Worm (Caenorhabditis elegans) whole organism, young adult: ENCODE results near the gene T10D4.6.

Experiments used
- F33H1.4 ChIP-seq: fragments of 200-800 bp; sonication (Bioruptor generic); IDR thresholded peaks from 2 replicates; pipeline ENCODE4 v1.3.6; 2022; ENCODE audit warnings: missing genetic modification reagents, missing genetic modification characterization, missing compliant biosample characterization
- F49E8.2 ChIP-seq: sonication (generic microtip); optimal IDR thresholded peaks from 3 replicates; lab custom pipeline; 2017; ENCODE audit warnings: missing genetic modification characterization, mild to moderate bottlenecking, missing compliant biosample characterization, antibody characterized with exemption, moderate library complexity; ENCODE audit not compliant: insufficient read depth
- T07F8.4 ChIP-seq: sonication (generic microtip); optimal IDR thresholded peaks from 2 replicates; lab custom pipeline; 2016; ENCODE audit warnings: mild to moderate bottlenecking, missing genetic modification characterization, moderate library complexity, missing compliant biosample characterization
- Y53F4B.3 ChIP-seq: fragments of 200-800 bp; sonication (Bioruptor generic); IDR thresholded peaks from 2 replicates; pipeline ENCODE4 v1.3.6; 2022; ENCODE audit warnings: missing genetic modification reagents, missing genetic modification characterization, missing compliant biosample characterization
- ZK185.1 ChIP-seq: sonication (generic microtip); optimal IDR thresholded peaks from 2 replicates; lab custom pipeline; 2016; ENCODE audit warnings: mild to moderate bottlenecking, missing genetic modification characterization, missing compliant biosample characterization; ENCODE audit not compliant: poor library complexity, severe bottlenecking
- akir-1 ChIP-seq: fragments of 200-800 bp; sonication (Bioruptor generic); optimal IDR thresholded peaks from 2 replicates; lab custom pipeline; 2018; ENCODE audit warnings: mild to moderate bottlenecking, missing genetic modification characterization, moderate library complexity, missing compliant biosample characterization
- atf-7 ChIP-seq: sonication (generic microtip); optimal IDR thresholded peaks from 2 replicates; lab custom pipeline; 2017; ENCODE audit warnings: mild to moderate bottlenecking, missing genetic modification characterization, missing compliant biosample characterization
- cebp-1 ChIP-seq, 2 experiments: fragments of 200-800 bp in 1 of 2; sonication (Bioruptor generic) in 1 of 2; sonication (generic microtip) in 1 of 2; IDR thresholded peaks in 1 of 2; optimal IDR thresholded peaks in 1 of 2; 2 replicates each; pipeline versions ENCODE4 v1.3.6 to Lab custom; 2017 to 2022; ENCODE audit warnings: missing compliant biosample characterization in 2 of 2, missing genetic modification characterization in 2 of 2, mild to moderate bottlenecking in 1 of 2, missing genetic modification reagents in 1 of 2, moderate library complexity in 1 of 2
- cebp-2 ChIP-seq: fragments of 200-800 bp; sonication (Bioruptor generic); IDR thresholded peaks from 2 replicates; pipeline ENCODE4 v1.3.6; 2022; ENCODE audit warnings: missing genetic modification characterization, missing compliant biosample characterization
- ceh-58 ChIP-seq: fragments of 200-800 bp; sonication (Bioruptor generic); IDR thresholded peaks from 2 replicates; pipeline ENCODE4 v1.3.6; 2022; ENCODE audit warnings: missing genetic modification characterization, missing compliant biosample characterization
- ceh-91 ChIP-seq: fragments of 200-800 bp; sonication (Bioruptor generic); IDR thresholded peaks from 2 replicates; pipeline ENCODE4 v1.3.6; 2022; ENCODE audit warnings: missing genetic modification reagents, missing genetic modification characterization, missing compliant biosample characterization
- chd-7 ChIP-seq: sonication (generic microtip); optimal IDR thresholded peaks from 2 replicates; lab custom pipeline; 2016; ENCODE audit warnings: mild to moderate bottlenecking, missing genetic modification characterization, moderate library complexity, missing compliant biosample characterization
- dox-1 ChIP-seq: fragments of 200-800 bp; sonication (Bioruptor generic); IDR thresholded peaks from 2 replicates; pipeline ENCODE4 v1.3.6; 2022; ENCODE audit warnings: missing genetic modification reagents, missing genetic modification characterization, missing compliant biosample characterization
- dpff-1 ChIP-seq: sonication (generic microtip); optimal IDR thresholded peaks from 2 replicates; lab custom pipeline; 2017; ENCODE audit warnings: mild to moderate bottlenecking, missing genetic modification characterization, missing compliant biosample characterization
- egrh-3 ChIP-seq: fragments of 200-800 bp; sonication (Bioruptor generic); IDR thresholded peaks from 2 replicates; pipeline ENCODE4 v1.3.6; 2022; ENCODE audit warnings: missing genetic modification reagents, missing genetic modification characterization, missing compliant biosample characterization
- gei-17 ChIP-seq: fragments of 200-800 bp; sonication (Bioruptor generic); optimal IDR thresholded peaks from 2 replicates; lab custom pipeline; 2018; ENCODE audit warnings: mild to moderate bottlenecking, missing genetic modification characterization, missing compliant biosample characterization
- hmg-1.2 ChIP-seq: fragments of 200-800 bp; sonication (Bioruptor generic); IDR thresholded peaks from 2 replicates; pipeline ENCODE4 v1.3.6; 2022; ENCODE audit warnings: missing genetic modification reagents, missing genetic modification characterization, missing compliant biosample characterization
- hrde-1 ChIP-seq: sonication (generic microtip); optimal IDR thresholded peaks from 2 replicates; lab custom pipeline; 2016; ENCODE audit warnings: missing genetic modification characterization, mild to moderate bottlenecking, missing compliant biosample characterization, moderate library complexity, missing genotype, missing genetic modification reagents, borderline replicate concordance
- lag-1 ChIP-seq: fragments of 200-800 bp; sonication (Bioruptor generic); IDR thresholded peaks from 2 replicates; pipeline ENCODE4 v1.3.6; 2022; ENCODE audit warnings: missing genetic modification reagents, missing genetic modification characterization, missing compliant biosample characterization
- madf-8 ChIP-seq: fragments of 200-800 bp; sonication (Bioruptor generic); conservative IDR thresholded peaks from 2 replicates; pipeline ENCODE4 v1.3.6; 2022; ENCODE audit warnings: missing genetic modification reagents, missing genetic modification characterization, missing compliant biosample characterization
- mel-28 ChIP-seq: sonication (generic microtip); optimal IDR thresholded peaks from 2 replicates; lab custom pipeline; 2016; ENCODE audit warnings: borderline replicate concordance, mild to moderate bottlenecking, missing genetic modification characterization, missing compliant biosample characterization
- nfya-2 ChIP-seq: fragments of 200-800 bp; sonication (Bioruptor generic); IDR thresholded peaks from 2 replicates; pipeline ENCODE4 v1.3.6; 2022; ENCODE audit warnings: missing genetic modification reagents, missing genetic modification characterization, missing compliant biosample characterization
- nhr-179 ChIP-seq: sonication (generic microtip); optimal IDR thresholded peaks from 2 replicates; lab custom pipeline; 2016; ENCODE audit warnings: mild to moderate bottlenecking, missing genetic modification characterization, missing compliant biosample characterization
- nhr-80 ChIP-seq: sonication (generic microtip); optimal IDR thresholded peaks from 2 replicates; lab custom pipeline; 2016; ENCODE audit warnings: missing genetic modification characterization, missing compliant biosample characterization
- pbrm-1 ChIP-seq: fragments of 200-800 bp; sonication (Bioruptor generic); IDR thresholded peaks from 2 replicates; pipeline ENCODE4 v1.3.6; 2022; ENCODE audit warnings: missing genetic modification reagents, missing genetic modification characterization, missing compliant biosample characterization
- rec-8 ChIP-seq, 2 experiments: sonication (generic microtip); optimal IDR thresholded peaks; 2 replicates each; lab custom pipeline; 2016; ENCODE audit warnings: mild to moderate bottlenecking in 2 of 2, missing genetic modification characterization in 2 of 2, missing genetic modification reagents in 2 of 2, missing genotype in 2 of 2, missing biosample characterization in 1 of 2, missing compliant biosample characterization in 1 of 2, moderate library complexity in 1 of 2
- snpc-1.1 ChIP-seq: sonication (generic microtip); optimal IDR thresholded peaks from 2 replicates; lab custom pipeline; 2017; ENCODE audit warnings: missing genetic modification characterization, mild to moderate bottlenecking, missing compliant biosample characterization, antibody characterized with exemption, moderate library complexity, missing genotype, missing genetic modification reagents; ENCODE audit not compliant: insufficient read depth
- snpc-3.4 ChIP-seq: sonication (generic microtip); optimal IDR thresholded peaks from 2 replicates; lab custom pipeline; 2017; ENCODE audit warnings: missing genetic modification characterization, mild to moderate bottlenecking, missing compliant biosample characterization, antibody characterized with exemption, moderate library complexity, missing genotype, missing genetic modification reagents
- snpc-4 ChIP-seq, 5 experiments: fragments of 150-350 bp in 1 of 5; sonication (generic microtip) in 4 of 5; optimal IDR thresholded peaks; 2 replicates each; lab custom pipeline; 2014 to 2018; ENCODE audit warnings: missing genetic modification characterization in 5 of 5, missing biosample characterization in 3 of 5, antibody characterized with exemption in 2 of 5, mild to moderate bottlenecking in 2 of 5, missing compliant biosample characterization in 2 of 5, missing genotype in 2 of 5, moderate library complexity in 2 of 5, missing genetic modification reagents in 1 of 5
- somi-1 ChIP-seq: fragments of 200-800 bp; sonication (Bioruptor generic); optimal IDR thresholded peaks from 2 replicates; lab custom pipeline; 2018; ENCODE audit warnings: mild to moderate bottlenecking, missing genetic modification characterization, missing compliant biosample characterization
- sptf-2 ChIP-seq: fragments of 200-800 bp; sonication (Bioruptor generic); optimal IDR thresholded peaks from 2 replicates; lab custom pipeline; 2018; ENCODE audit warnings: mild to moderate bottlenecking, missing genetic modification characterization, missing compliant biosample characterization
- tbx-9 ChIP-seq: sonication (generic microtip); optimal IDR thresholded peaks from 2 replicates; lab custom pipeline; 2016; ENCODE audit warnings: borderline replicate concordance, missing genetic modification characterization, inconsistent platforms, missing compliant biosample characterization
- tlf-1 ChIP-seq: fragments of 200-800 bp; sonication (Bioruptor generic); optimal IDR thresholded peaks from 2 replicates; lab custom pipeline; 2018; ENCODE audit warnings: mild to moderate bottlenecking, missing genetic modification characterization, missing compliant biosample characterization
- unc-62 ChIP-seq: fragments of 150-350 bp; optimal IDR thresholded peaks from 2 replicates; lab custom pipeline; 2014; ENCODE audit warnings: missing biosample characterization, missing genetic modification reagents, missing genetic modification characterization
- zfh-2 ChIP-seq: fragments of 200-800 bp; sonication (Bioruptor generic); conservative IDR thresholded peaks from 2 replicates; pipeline ENCODE4 v1.3.6; 2022; ENCODE audit warnings: missing genetic modification reagents, missing genetic modification characterization, missing compliant biosample characterization
- zim-3 ChIP-seq: sonication (generic microtip); optimal IDR thresholded peaks from 2 replicates; lab custom pipeline; 2017; ENCODE audit warnings: mild to moderate bottlenecking, missing genetic modification characterization, moderate library complexity, missing compliant biosample characterization
- ztf-28 ChIP-seq: fragments of 200-800 bp; sonication (Bioruptor generic); IDR thresholded peaks from 2 replicates; pipeline ENCODE4 v1.3.6; 2022; ENCODE audit warnings: missing genetic modification reagents, missing genetic modification characterization, missing compliant biosample characterization
- ztf-3 ChIP-seq: fragments of 200-800 bp; sonication (Bioruptor generic); optimal IDR thresholded peaks from 2 replicates; lab custom pipeline; 2018; ENCODE audit warnings: mild to moderate bottlenecking, missing genetic modification characterization, missing compliant biosample characterization
- ztf-6 ChIP-seq: fragments of 200-800 bp; sonication (Bioruptor generic); IDR thresholded peaks from 2 replicates; pipeline ENCODE4 v1.3.6; 2022; ENCODE audit warnings: missing genetic modification reagents, missing genetic modification characterization, missing compliant biosample characterization

The T10D4.6 gene

ce11 chrII:3113289-3113688, 5.8 kb upstream of the T10D4.6 start (continued):
- TF ChIP-seq cebp-1 (GFP tag; IDR thresholded peaks at IDR 0.05; lab: Robert Waterston, UW) (no peak), cebp-1 (tag; optimal IDR thresholded peaks at IDR 0.05; lab: Kevin White, UChicago) (no peak), egrh-3 (peak; percentile 69; the same call in 1 of the 2 replicates), zim-3 (tag; lab: Kevin White, UChicago) (no peak), gei-17 (GFP tag; lab: Kevin White, UChicago) (no peak), snpc-3.4 (tag; lab: Kevin White, UChicago) (peak; percentile 32), madf-8 (GFP tag; lab: Robert Waterston, UW) (no peak), ceh-91 (no peak), tlf-1 (GFP tag; lab: Kevin White, UChicago) (no peak), mel-28 (tag; lab: Kevin White, UChicago) (no peak), ztf-28 (GFP tag; lab: Robert Waterston, UW) (0 out of 2 replicates have a peak, but pooled peaks have one; percentile 35), Y53F4B.3 (no peak), dpff-1 (no peak), hmg-1.2 (GFP tag; lab: Robert Waterston, UW) (peak; percentile 60), lag-1 (no peak), ztf-3 (no peak), nhr-179 (tag; lab: Kevin White, UChicago) (peak; percentile 18), akir-1 (no peak), sptf-2 (GFP tag; lab: Kevin White, UChicago) (no peak), hrde-1 (no peak), snpc-1.1 (tag; lab: Kevin White, UChicago) (peak; percentile 84), unc-62 (GFP tag; lab: Kevin White, UChicago) (no peak), chd-7 (tag; lab: Kevin White, UChicago) (no peak), ceh-58 (no peak), dox-1 (GFP tag; lab: Robert Waterston, UW) (0 out of 2 replicates have a peak, but pooled peaks have one; percentile 23), snpc-4 (GFP tag; optimal IDR thresholded peaks at IDR 0.05; lab: Kevin White, UChicago) (peak; percentile 81), snpc-4 (tag; optimal IDR thresholded peaks at IDR 0.05; lab: Kevin White, UChicago) (peak; percentile 35 to 94 (median 86))
- TF ChIP-seq, all 124 proteins: peak for 10

ce11 chrII:3113934-3114333, 5.2 kb upstream of the T10D4.6 start, which contains the start of gene clec-123:
TSS of gene clec-123 (plus strand) at chrII:3114234.
- TF ChIP-seq nfya-2, result no peak
- TF ChIP-seq ztf-6, result no peak
- no peak for TF ChIP-seq tbx-9 (tag; lab: Kevin White, UChicago)
- no peak for TF ChIP-seq atf-7 (tag; lab: Kevin White, UChicago)
- TF ChIP-seq hrde-1, result no peak
- no peak for TF ChIP-seq pbrm-1 (GFP tag; lab: Robert Waterston, UW)
- no peak for TF ChIP-seq ZK185.1 (tag; lab: Kevin White, UChicago)
- no peak for TF ChIP-seq cebp-2 (GFP tag; lab: Robert Waterston, UW)
- TF ChIP-seq T07F8.4 (tag; lab: Kevin White, UChicago), result no peak
- TF ChIP-seq F49E8.2 (tag; lab: Kevin White, UChicago), result no peak
- no peak for TF ChIP-seq rec-8 (tag; optimal IDR thresholded peaks at IDR 0.05; lab: Kevin White, UChicago)
- no peak for TF ChIP-seq somi-1 (GFP tag; lab: Kevin White, UChicago)
- TF ChIP-seq akir-1, result no peak
- no peak for TF ChIP-seq zfh-2 (GFP tag; lab: Robert Waterston, UW)
- no peak for TF ChIP-seq F33H1.4
- no peak for TF ChIP-seq nhr-80 (tag; lab: Kevin White, UChicago)
